Worm (Caenorhabditis elegans) whole organism, early embryonic: ENCODE results near the gene mrpl-4.

Source experiments
- B0310.2 ChIP-seq: sonication (generic microtip); optimal IDR thresholded peaks from 2 replicates; lab custom pipeline; 2016; ENCODE audit warnings: mild to moderate bottlenecking, missing genetic modification characterization, missing compliant biosample characterization
- F13C5.2 ChIP-seq: sonication (generic microtip); optimal IDR thresholded peaks from 2 replicates; lab custom pipeline; 2017; ENCODE audit warnings: mild to moderate bottlenecking, missing genetic modification characterization, inconsistent platforms, missing compliant biosample characterization
- aly-1 ChIP-seq: sonication (generic microtip); optimal IDR thresholded peaks from 2 replicates; lab custom pipeline; 2016; ENCODE audit warnings: missing genetic modification characterization, missing compliant biosample characterization
- ama-1 ChIP-seq: fragments of 150-350 bp; optimal IDR thresholded peaks from 2 replicates; lab custom pipeline; 2014
- ceh-13 ChIP-seq: fragments of 200-800 bp; sonication (Bioruptor generic); optimal IDR thresholded peaks from 2 replicates; lab custom pipeline; 2018; ENCODE audit warnings: mild to moderate bottlenecking, missing genetic modification characterization, missing compliant biosample characterization
- ceh-36 ChIP-seq: sonication (generic microtip); optimal IDR thresholded peaks from 2 replicates; lab custom pipeline; 2016; ENCODE audit warnings: missing genetic modification characterization, inconsistent platforms, missing compliant biosample characterization
- ets-7 ChIP-seq: sonication (generic microtip); optimal IDR thresholded peaks from 2 replicates; lab custom pipeline; 2016; ENCODE audit warnings: missing genotype, missing genetic modification characterization, missing compliant biosample characterization
- flt-1 ChIP-seq: fragments of 200-800 bp; sonication (Bioruptor generic); IDR thresholded peaks from 2 replicates; pipeline ENCODE4 v1.3.6; 2022; ENCODE audit warnings: missing genetic modification characterization, missing compliant biosample characterization
- hmbx-1 ChIP-seq: sonication (generic microtip); optimal IDR thresholded peaks from 2 replicates; lab custom pipeline; 2016; ENCODE audit warnings: mild to moderate bottlenecking, missing genetic modification characterization, missing compliant biosample characterization
- hmg-4 ChIP-seq: fragments of 200-800 bp; sonication (Bioruptor generic); optimal IDR thresholded peaks from 2 replicates; lab custom pipeline; 2018; ENCODE audit warnings: mild to moderate bottlenecking, missing genetic modification characterization, missing compliant biosample characterization
- hnd-1 ChIP-seq: sonication (generic microtip); optimal IDR thresholded peaks from 2 replicates; lab custom pipeline; 2016; ENCODE audit warnings: missing genetic modification characterization, missing compliant biosample characterization
- pes-1 ChIP-seq: fragments of 200-800 bp; sonication (Bioruptor generic); IDR thresholded peaks from 2 replicates; pipeline ENCODE4 v1.3.6; 2022; ENCODE audit warnings: missing genetic modification reagents, missing genetic modification characterization, missing compliant biosample characterization
- scrt-1 ChIP-seq: fragments of 200-800 bp; sonication (Bioruptor generic); IDR thresholded peaks from 2 replicates; pipeline ENCODE4 v1.3.6; 2022; ENCODE audit warnings: missing genetic modification characterization, missing compliant biosample characterization
- sea-1 ChIP-seq: fragments of 200-800 bp; sonication (Bioruptor generic); conservative IDR thresholded peaks from 2 replicates; pipeline ENCODE4 v1.3.6; 2022; ENCODE audit warnings: missing genetic modification characterization, missing compliant biosample characterization
- tbx-11 ChIP-seq: fragments of 200-800 bp; sonication (Bioruptor generic); IDR thresholded peaks from 2 replicates; pipeline ENCODE4 v1.3.6; 2022; ENCODE audit warnings: missing genetic modification characterization, missing compliant biosample characterization
- tbx-37 ChIP-seq: fragments of 200-800 bp; sonication (Bioruptor generic); conservative IDR thresholded peaks from 2 replicates; pipeline ENCODE4 v1.3.6; 2022; ENCODE audit warnings: missing genetic modification reagents, missing genetic modification characterization, missing compliant biosample characterization
- tra-4 ChIP-seq: sonication (generic microtip); optimal IDR thresholded peaks from 2 replicates; lab custom pipeline; 2017; ENCODE audit warnings: missing genetic modification characterization, missing compliant biosample characterization

mrpl-4 gene

ce11 chrV:8431295-8431694 is 35.8 kb upstream of the mrpl-4 start:
- TF ChIP-seq pes-1 (GFP tag; lab: Robert Waterston, UW) (peak; percentile 86), scrt-1 (GFP tag; lab: Robert Waterston, UW) (peak; percentile 84), tbx-11 (GFP tag; lab: Robert Waterston, UW) (peak; percentile 75), flt-1 (GFP tag; lab: Robert Waterston, UW) (peak; percentile 80), tbx-37 (GFP tag; lab: Robert Waterston, UW) (peak; percentile 60), sea-1 (GFP tag; lab: Robert Waterston, UW) (peak; percentile 80)

ce11 chrV:8434400-8434827 is 32.7 kb upstream of the mrpl-4 start:
- TF ChIP-seq hmbx-1 (tag; lab: Kevin White, UChicago) (no peak), tbx-37 (GFP tag; lab: Robert Waterston, UW) (no peak), F13C5.2 (tag; lab: Kevin White, UChicago) (no peak), ceh-36 (tag; lab: Kevin White, UChicago) (no peak), ets-7 (tag; lab: Kevin White, UChicago) (no peak), pes-1 (GFP tag; lab: Robert Waterston, UW) (no peak)

- TF ChIP-seq B0310.2 (tag; lab: Kevin White, UChicago), result no peak
Observed at ce11 chrV:8435292-8435691, 31.8 kb upstream of the mrpl-4 start.

ce11 chrV:8437358-8437757 is 29.7 kb upstream of the mrpl-4 start:
- no peak for TF ChIP-seq tbx-37 (GFP tag; lab: Robert Waterston, UW)
- no peak for TF ChIP-seq hnd-1 (tag; lab: Kevin White, UChicago)
- no peak for TF ChIP-seq ceh-36 (tag; lab: Kevin White, UChicago)
- TF ChIP-seq ama-1, result no peak
- TF ChIP-seq F13C5.2 (tag; lab: Kevin White, UChicago), result no peak
- no peak for TF ChIP-seq hmg-4 (GFP tag; lab: Kevin White, UChicago)
- no peak for TF ChIP-seq flt-1 (GFP tag; lab: Robert Waterston, UW)
- TF ChIP-seq sea-1 (GFP tag; lab: Robert Waterston, UW), result no peak

- TF ChIP-seq tra-4 (tag; lab: Kevin White, UChicago) (no peak), ceh-13 (GFP tag; lab: Kevin White, UChicago) (no peak), tbx-37 (GFP tag; lab: Robert Waterston, UW) (no peak), hmbx-1 (tag; lab: Kevin White, UChicago) (no peak), F13C5.2 (tag; lab: Kevin White, UChicago) (no peak), tbx-11 (GFP tag; lab: Robert Waterston, UW) (no peak), ama-1 (no peak), ceh-36 (tag; lab: Kevin White, UChicago) (no peak), ets-7 (tag; lab: Kevin White, UChicago) (no peak), aly-1 (no peak), flt-1 (GFP tag; lab: Robert Waterston, UW) (no peak), hmg-4 (GFP tag; lab: Kevin White, UChicago) (no peak), sea-1 (GFP tag; lab: Robert Waterston, UW) (no peak), hnd-1 (tag; lab: Kevin White, UChicago) (no peak), B0310.2 (tag; lab: Kevin White, UChicago) (no peak), scrt-1 (GFP tag; lab: Robert Waterston, UW) (no peak), pes-1 (GFP tag; lab: Robert Waterston, UW) (no peak)
Observed at ce11 chrV:8444357-8444856, 22.7 kb upstream of the mrpl-4 start, which contains the start of gene lmd-3. Gene lmd-3 (minus strand): TSS chrV:8444806.

ce11 chrV:8445636-8446035 is 21.4 kb upstream of the mrpl-4 start:
- TF ChIP-seq tbx-37 (GFP tag; lab: Robert Waterston, UW) (no peak), ets-7 (tag; lab: Kevin White, UChicago) (no peak), sea-1 (GFP tag; lab: Robert Waterston, UW) (no peak), hmbx-1 (tag; lab: Kevin White, UChicago) (no peak), scrt-1 (GFP tag; lab: Robert Waterston, UW) (no peak), tra-4 (tag; lab: Kevin White, UChicago) (no peak), B0310.2 (tag; lab: Kevin White, UChicago) (no peak), tbx-11 (GFP tag; lab: Robert Waterston, UW) (no peak), ama-1 (no peak), flt-1 (GFP tag; lab: Robert Waterston, UW) (no peak), ceh-13 (GFP tag; lab: Kevin White, UChicago) (no peak), hnd-1 (tag; lab: Kevin White, UChicago) (no peak), aly-1 (no peak), ceh-36 (tag; lab: Kevin White, UChicago) (no peak), F13C5.2 (tag; lab: Kevin White, UChicago) (no peak), pes-1 (GFP tag; lab: Robert Waterston, UW) (no peak), hmg-4 (GFP tag; lab: Kevin White, UChicago) (no peak)

- no peak for TF ChIP-seq hmbx-1 (tag; lab: Kevin White, UChicago)
- no peak for TF ChIP-seq ama-1
- TF ChIP-seq scrt-1 (GFP tag; lab: Robert Waterston, UW), result no peak
- no peak for TF ChIP-seq ceh-13 (GFP tag; lab: Kevin White, UChicago)
- no peak for TF ChIP-seq tbx-11 (GFP tag; lab: Robert Waterston, UW)
- TF ChIP-seq hnd-1 (tag; lab: Kevin White, UChicago), result no peak
- no peak for TF ChIP-seq tra-4 (tag; lab: Kevin White, UChicago)
- no peak for TF ChIP-seq F13C5.2 (tag; lab: Kevin White, UChicago)
- no peak for TF ChIP-seq tbx-37 (GFP tag; lab: Robert Waterston, UW)
- TF ChIP-seq hmg-4 (GFP tag; lab: Kevin White, UChicago), result no peak
- no peak for TF ChIP-seq sea-1 (GFP tag; lab: Robert Waterston, UW)
- no peak for TF ChIP-seq ceh-36 (tag; lab: Kevin White, UChicago)
Observed at ce11 chrV:8447928-8448327, 19.1 kb upstream of the mrpl-4 start, which contains the start of gene T23B12.5. Gene T23B12.5 (minus strand): TSS chrV:8448028.
